Fruit fly (Drosophila melanogaster) whole organism, prepupa: ENCODE results near the gene Proc.

Experiments used
- Blimp-1 ChIP-seq: fragments of 200-800 bp; sonication (Bioruptor generic); optimal IDR thresholded peaks from 3 replicates; lab custom pipeline; 2017; ENCODE audit warnings: missing biosample characterization, missing genetic modification characterization, mild to moderate bottlenecking, moderate library complexity, missing genetic modification reagents
- CG10631 ChIP-seq: fragments of 200-800 bp; sonication (Bioruptor generic); optimal IDR thresholded peaks from 2 replicates; lab custom pipeline; 2016; ENCODE audit warnings: missing biosample characterization, missing genetic modification characterization
- CG11762 ChIP-seq: fragments of 200-800 bp; sonication (Bioruptor generic); optimal IDR thresholded peaks from 3 replicates; lab custom pipeline; 2016; ENCODE audit warnings: missing biosample characterization, missing genetic modification characterization; ENCODE audit not compliant: insufficient read depth
- CG15336 ChIP-seq: fragments of 200-800 bp; sonication (Bioruptor generic); IDR thresholded peaks from 2 replicates; pipeline ENCODE4 v1.3.6; 2022; ENCODE audit warnings: missing biosample characterization, missing genetic modification characterization
- CG1621 ChIP-seq: fragments of 200-800 bp; sonication (Bioruptor generic); optimal IDR thresholded peaks from 3 replicates; lab custom pipeline; 2018; ENCODE audit warnings: missing biosample characterization, mild to moderate bottlenecking, missing genetic modification characterization
- CG16779 ChIP-seq: fragments of 200-800 bp; sonication (Bioruptor generic); optimal IDR thresholded peaks from 3 replicates; lab custom pipeline; 2017; ENCODE audit warnings: missing biosample characterization, mild to moderate bottlenecking, missing genetic modification characterization
- CG3032 ChIP-seq: fragments of 200-800 bp; optimal IDR thresholded peaks from 2 replicates; lab custom pipeline; 2019; ENCODE audit warnings: missing biosample characterization, mild to moderate bottlenecking, missing genetic modification characterization, moderate library complexity
- CG31627 ChIP-seq: fragments of 200-800 bp; sonication (Bioruptor generic); optimal IDR thresholded peaks from 3 replicates; lab custom pipeline; 2016; ENCODE audit warnings: missing biosample characterization, missing genetic modification characterization
- CG34406 ChIP-seq: fragments of 200-800 bp; sonication (Bioruptor generic); optimal IDR thresholded peaks from 3 replicates; lab custom pipeline; 2016; ENCODE audit warnings: missing biosample characterization, missing genetic modification characterization
- CG3919 ChIP-seq: fragments of 200-800 bp; sonication (Bioruptor generic); optimal IDR thresholded peaks from 3 replicates; lab custom pipeline; 2016; ENCODE audit warnings: missing biosample characterization, missing genetic modification characterization
- CG4318 ChIP-seq: fragments of 200-800 bp; sonication (Bioruptor generic); optimal IDR thresholded peaks from 3 replicates; lab custom pipeline; 2017; ENCODE audit warnings: missing biosample characterization, mild to moderate bottlenecking, missing genetic modification characterization
- CG6163 ChIP-seq: fragments of 200-800 bp; sonication (Bioruptor generic); IDR thresholded peaks from 3 replicates; pipeline ENCODE4 v1.3.6; 2022; ENCODE audit warnings: missing biosample characterization, missing genetic modification characterization
- CG6276 ChIP-seq: fragments of 200-800 bp; sonication (Bioruptor generic); optimal IDR thresholded peaks from 2 replicates; lab custom pipeline; 2017; ENCODE audit warnings: missing biosample characterization, mild to moderate bottlenecking, missing genetic modification characterization
- CG6792 ChIP-seq: fragments of 200-800 bp; sonication (Bioruptor generic); optimal IDR thresholded peaks from 3 replicates; lab custom pipeline; 2016; ENCODE audit warnings: missing biosample characterization, missing genetic modification characterization
- CG6808 ChIP-seq: fragments of 200-800 bp; sonication (Bioruptor generic); optimal IDR thresholded peaks from 3 replicates; lab custom pipeline; 2017; ENCODE audit warnings: missing biosample characterization, missing genetic modification characterization, mild to moderate bottlenecking, moderate library complexity, missing genetic modification reagents
- CG6854 ChIP-seq: fragments of 200-800 bp; sonication (Bioruptor generic); optimal IDR thresholded peaks from 2 replicates; lab custom pipeline; 2017; ENCODE audit warnings: missing biosample characterization, mild to moderate bottlenecking, missing genetic modification characterization
- CG7368 ChIP-seq: fragments of 200-800 bp; sonication (Bioruptor generic); optimal IDR thresholded peaks from 3 replicates; lab custom pipeline; 2016; ENCODE audit warnings: missing biosample characterization, missing genetic modification characterization
- CG8119 ChIP-seq: fragments of 200-800 bp; sonication (Bioruptor generic); IDR thresholded peaks from 3 replicates; pipeline ENCODE4 v1.3.6; 2022; ENCODE audit warnings: missing biosample characterization, missing genetic modification characterization
- CG8319 ChIP-seq: fragments of 200-800 bp; sonication (Bioruptor generic); optimal IDR thresholded peaks from 3 replicates; lab custom pipeline; 2016; ENCODE audit warnings: missing biosample characterization, missing genetic modification characterization
- CG8632 ChIP-seq: fragments of 200-800 bp; sonication (Bioruptor generic); optimal IDR thresholded peaks from 3 replicates; lab custom pipeline; 2016; ENCODE audit warnings: missing biosample characterization, missing genetic modification characterization
- CG9139 ChIP-seq: fragments of 200-800 bp; sonication (Bioruptor generic); optimal IDR thresholded peaks from 3 replicates; lab custom pipeline; 2017; ENCODE audit warnings: missing biosample characterization, mild to moderate bottlenecking, missing genetic modification characterization
- Eip78C ChIP-seq: fragments of 200-800 bp; sonication (Bioruptor generic); peaks from one replicate; lab custom pipeline; 2016; ENCODE audit warnings: missing biosample characterization, missing genetic modification characterization
- Eip93F ChIP-seq: fragments of 200-800 bp; sonication (Bioruptor generic); optimal IDR thresholded peaks from 2 replicates; lab custom pipeline; 2016; ENCODE audit warnings: missing biosample characterization, mild to moderate bottlenecking, missing genetic modification characterization
- Ets21C ChIP-seq: fragments of 200-800 bp; sonication (Bioruptor generic); optimal IDR thresholded peaks from 3 replicates; lab custom pipeline; 2016; ENCODE audit warnings: missing biosample characterization, missing genetic modification characterization
- Ets96B ChIP-seq: fragments of 200-800 bp; optimal IDR thresholded peaks from 2 replicates; lab custom pipeline; 2019; ENCODE audit warnings: missing biosample characterization, mild to moderate bottlenecking, missing genetic modification characterization, moderate library complexity
- Gug ChIP-seq: fragments of 200-800 bp; sonication (Bioruptor generic); IDR thresholded peaks from 2 replicates; pipeline ENCODE4 v1.3.6; 2022; ENCODE audit warnings: missing biosample characterization, missing genetic modification characterization
- Hr39 ChIP-seq: fragments of 200-800 bp; sonication (Bioruptor generic); optimal IDR thresholded peaks from 2 replicates; lab custom pipeline; 2016; ENCODE audit warnings: missing biosample characterization, missing genetic modification characterization
- Lpt ChIP-seq: fragments of 200-800 bp; sonication (Bioruptor generic); optimal IDR thresholded peaks from 3 replicates; lab custom pipeline; 2016; ENCODE audit warnings: missing biosample characterization, missing genetic modification characterization
- Met ChIP-seq: fragments of 200-800 bp; sonication (Bioruptor generic); optimal IDR thresholded peaks from 3 replicates; lab custom pipeline; 2016; ENCODE audit warnings: missing biosample characterization, missing genetic modification characterization
- OdsH ChIP-seq: fragments of 200-800 bp; sonication (Bioruptor generic); optimal IDR thresholded peaks from 3 replicates; lab custom pipeline; 2016; ENCODE audit warnings: missing biosample characterization, missing genetic modification characterization
- Smox ChIP-seq: fragments of 200-800 bp; sonication (Bioruptor generic); optimal IDR thresholded peaks from 3 replicates; lab custom pipeline; 2016; ENCODE audit warnings: missing biosample characterization, missing genetic modification characterization
- Sox102F ChIP-seq: fragments of 200-800 bp; sonication (Bioruptor generic); optimal IDR thresholded peaks from 2 replicates; lab custom pipeline; 2016; ENCODE audit warnings: missing biosample characterization, mild to moderate bottlenecking, missing genetic modification characterization
- Sox14 ChIP-seq: fragments of 200-800 bp; sonication (Bioruptor generic); optimal IDR thresholded peaks from 3 replicates; lab custom pipeline; 2016; ENCODE audit warnings: missing biosample characterization, missing genetic modification characterization
- Sox15 ChIP-seq: fragments of 200-800 bp; sonication (Bioruptor generic); optimal IDR thresholded peaks from 3 replicates; lab custom pipeline; 2016; ENCODE audit warnings: missing biosample characterization, missing genetic modification characterization
- acj6 ChIP-seq: fragments of 200-800 bp; sonication (Bioruptor generic); optimal IDR thresholded peaks from 3 replicates; lab custom pipeline; 2016; ENCODE audit warnings: missing biosample characterization, missing genetic modification characterization
- cyc ChIP-seq: fragments of 200-800 bp; sonication (Bioruptor generic); optimal IDR thresholded peaks from 3 replicates; lab custom pipeline; 2016; ENCODE audit warnings: missing biosample characterization, missing genetic modification characterization
- dsx ChIP-seq: fragments of 200-800 bp; optimal IDR thresholded peaks from 3 replicates; lab custom pipeline; 2019; ENCODE audit warnings: missing biosample characterization, mild to moderate bottlenecking, missing genetic modification characterization, moderate library complexity; ENCODE audit not compliant: poor library complexity, severe bottlenecking
- esn ChIP-seq: fragments of 200-800 bp; sonication (Bioruptor generic); optimal IDR thresholded peaks from 2 replicates; lab custom pipeline; 2016; ENCODE audit warnings: missing biosample characterization, mild to moderate bottlenecking, missing genetic modification characterization, moderate library complexity
- fd59A ChIP-seq: fragments of 200-800 bp; sonication (Bioruptor generic); optimal IDR thresholded peaks from 2 replicates; lab custom pipeline; 2017; ENCODE audit warnings: missing biosample characterization, mild to moderate bottlenecking, missing genetic modification characterization, missing genetic modification reagents
- fkh ChIP-seq: fragments of 200-800 bp; sonication (Bioruptor generic); optimal IDR thresholded peaks from 3 replicates; lab custom pipeline; 2017; ENCODE audit warnings: missing biosample characterization, mild to moderate bottlenecking, missing genetic modification characterization, moderate library complexity
- net ChIP-seq: fragments of 200-800 bp; sonication (Bioruptor generic); optimal IDR thresholded peaks from 3 replicates; lab custom pipeline; 2016; ENCODE audit warnings: missing biosample characterization, missing genetic modification characterization
- pdm3 ChIP-seq: fragments of 200-800 bp; sonication (Bioruptor generic); optimal IDR thresholded peaks from 3 replicates; lab custom pipeline; 2016; ENCODE audit warnings: missing biosample characterization, missing genetic modification characterization
- salr ChIP-seq, 2 experiments: fragments of 200-800 bp; sonication (Bioruptor generic); optimal IDR thresholded peaks; 3 replicates each; lab custom pipeline; 2016 to 2018; ENCODE audit warnings: missing biosample characterization in 2 of 2, missing genetic modification characterization in 2 of 2, mild to moderate bottlenecking in 1 of 2
- ss ChIP-seq, 2 experiments: fragments of 200-800 bp; sonication (Bioruptor generic); optimal IDR thresholded peaks; 2 replicates in 1 of 2; 3 replicates in 1 of 2; lab custom pipeline; 2017 to 2018; ENCODE audit warnings: mild to moderate bottlenecking in 2 of 2, missing biosample characterization in 2 of 2, missing genetic modification characterization in 2 of 2, moderate library complexity in 1 of 2
- svp ChIP-seq: fragments of 200-800 bp; sonication (Bioruptor generic); peaks from one replicate; lab custom pipeline; 2016; ENCODE audit warnings: missing biosample characterization, missing genetic modification characterization
- topi ChIP-seq: fragments of 200-800 bp; sonication (Bioruptor generic); optimal IDR thresholded peaks from 3 replicates; lab custom pipeline; 2016; ENCODE audit warnings: missing biosample characterization, missing genetic modification characterization
- vri ChIP-seq: fragments of 200-800 bp; sonication (Bioruptor generic); optimal IDR thresholded peaks from 3 replicates; lab custom pipeline; 2016; ENCODE audit warnings: missing biosample characterization, mild to moderate bottlenecking, missing genetic modification characterization

Gene Proc

DNA sequence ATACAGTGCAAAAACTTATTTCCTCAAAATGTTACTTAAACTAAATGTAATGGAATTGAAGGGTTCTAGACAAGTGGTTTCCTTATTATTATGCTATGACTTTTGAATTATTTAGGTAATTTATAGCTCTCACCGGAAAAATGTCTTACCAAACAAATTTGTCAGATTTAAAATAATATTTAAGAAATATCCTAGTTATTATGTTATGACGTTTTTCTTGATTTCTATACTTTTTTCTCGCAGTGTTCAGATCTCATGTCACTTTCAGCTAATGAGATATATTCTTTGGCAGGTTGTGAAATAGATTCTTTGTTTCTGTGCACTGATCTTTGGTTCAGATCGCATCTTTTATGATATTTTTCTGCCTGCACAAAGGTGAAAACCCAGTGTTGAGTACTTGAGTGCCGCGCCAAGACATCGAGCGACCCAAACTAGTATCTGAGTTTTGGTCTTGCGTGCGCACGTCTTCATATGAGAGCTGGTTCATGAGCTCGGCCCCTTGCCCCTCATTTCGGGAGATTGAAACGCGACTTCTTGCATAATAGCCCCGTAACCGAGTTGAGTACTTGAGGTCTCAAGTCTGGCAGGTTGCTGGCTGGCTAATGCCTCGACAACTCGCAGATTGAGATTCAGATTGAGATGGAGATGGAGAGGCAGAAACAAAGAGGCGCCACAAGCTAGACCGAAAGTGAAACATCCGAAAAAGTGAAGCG lies 5.4 kb upstream of the Proc start (continued):
- TF ChIP-seq Eip93F = no peak
- TF ChIP-seq CG9139 (GFP tag; lab: Kevin White, UChicago) = no peak
- peak; percentile 19 for TF ChIP-seq Sox14 (GFP tag; lab: Kevin White, UChicago)
- TF ChIP-seq CG8319 (GFP tag; lab: Kevin White, UChicago) = no peak
- TF ChIP-seq net (GFP tag; lab: Kevin White, UChicago) = peak; percentile 33
- TF ChIP-seq Ets21C (GFP tag; lab: Kevin White, UChicago) = no peak
- no peak for TF ChIP-seq Sox15 (GFP tag; lab: Kevin White, UChicago)
- TF ChIP-seq Met (GFP tag; lab: Kevin White, UChicago) = peak; percentile 29
- no peak for TF ChIP-seq CG1621 (tag; lab: Kevin White, UChicago)
- peak; percentile 90 for TF ChIP-seq Eip78C
- no peak for TF ChIP-seq Hr39
- peak; percentile 47 for TF ChIP-seq CG34406 (GFP tag; lab: Kevin White, UChicago)
- no peak for TF ChIP-seq Lpt (GFP tag; lab: Kevin White, UChicago)
- peak; percentile 42 for TF ChIP-seq CG3919
- peak; percentile 26 for TF ChIP-seq Smox
- TF ChIP-seq, all 60 proteins: peak for 23

- TF ChIP-seq Met (GFP tag; lab: Kevin White, UChicago) (peak; percentile 55), esn (peak; percentile 57), CG4318 (no peak), dsx (GFP tag; lab: Kevin White, UChicago) (no peak), CG6854 (GFP tag; lab: Kevin White, UChicago) (no peak), OdsH (peak; percentile 42), Sox14 (GFP tag; lab: Kevin White, UChicago) (no peak), CG6276 (no peak), net (GFP tag; lab: Kevin White, UChicago) (peak; percentile 46), CG8119 (GFP tag; lab: Robert Waterston, UW) (no peak), CG3032 (tag; lab: Kevin White, UChicago) (peak; percentile 35), Blimp-1 (GFP tag; lab: Kevin White, UChicago) (no peak), CG6792 (GFP tag; lab: Kevin White, UChicago) (peak; percentile 20), Gug (no peak), pdm3 (GFP tag; lab: Kevin White, UChicago) (peak; percentile 37), cyc (GFP tag; lab: Kevin White, UChicago) (peak; percentile 38), CG8632 (GFP tag; lab: Kevin White, UChicago) (peak; percentile 50), Sox15 (GFP tag; lab: Kevin White, UChicago) (peak; percentile 17), fd59A (no peak), fkh (GFP tag; lab: Kevin White, UChicago) (no peak), CG31627 (GFP tag; lab: Kevin White, UChicago) (peak; percentile 34), CG15336 (GFP tag; lab: Robert Waterston, UW) (peak; percentile 27; the same call in 1 of the 2 replicates), acj6 (GFP tag; lab: Kevin White, UChicago) (peak; percentile 45), ss (GFP tag; optimal IDR thresholded peaks at IDR 0.05; lab: Kevin White, UChicago) (peak in 1 of 2 experiments; percentile 16), CG9139 (GFP tag; lab: Kevin White, UChicago) (no peak), CG3919 (peak; percentile 55), CG8319 (GFP tag; lab: Kevin White, UChicago) (peak; percentile 1), Eip78C (peak; percentile 79), topi (GFP tag; lab: Kevin White, UChicago) (peak; percentile 51), Sox102F (GFP tag; lab: Kevin White, UChicago) (peak; percentile 31), CG6808 (GFP tag; lab: Kevin White, UChicago) (peak; percentile 12), CG11762 (GFP tag; lab: Kevin White, UChicago) (peak; percentile 17), svp (GFP tag; lab: Kevin White, UChicago) (peak; percentile 73), Hr39 (peak; percentile 40), salr (GFP tag; optimal IDR thresholded peaks at IDR 0.05; lab: Kevin White, UChicago) (no peak), CG34406 (GFP tag; lab: Kevin White, UChicago) (peak; percentile 30), CG10631 (GFP tag; lab: Kevin White, UChicago) (peak; percentile 35), CG6163 (GFP tag; lab: Robert Waterston, UW) (peak; percentile 68; the same call in 2 of the 3 replicates), CG16779 (tag; lab: Kevin White, UChicago) (no peak), vri (GFP tag; lab: Kevin White, UChicago) (peak; percentile 3), CG7368 (GFP tag; lab: Kevin White, UChicago) (peak; percentile 2), Ets96B (peak; percentile 17)
These were observed 4.4 kb upstream of the Proc start for dm6 chr2L:7875676-7876075.
